Fruit fly (Drosophila melanogaster) whole organism, embryonic: ENCODE data around the gene kek6.

Experiments used
- Awh ChIP-seq: fragments of 200-800 bp; sonication (Bioruptor generic); IDR thresholded peaks from 2 replicates; pipeline ENCODE4, ENCODE4 v1.3.6; 2022; ENCODE audit warnings: missing biosample characterization, missing genetic modification characterization
- CG11456 ChIP-seq: fragments of 200-800 bp; sonication (Bioruptor generic); IDR thresholded peaks from 3 replicates; pipeline ENCODE4 v1.3.6; 2022; ENCODE audit warnings: missing biosample characterization, missing genetic modification characterization
- CG11695 ChIP-seq: fragments of 200-800 bp; sonication (Bioruptor generic); IDR thresholded peaks from 3 replicates; pipeline ENCODE4 v1.3.6; 2022; ENCODE audit warnings: missing biosample characterization, missing genetic modification characterization
- CG12155 ChIP-seq: fragments of 200-800 bp; sonication (Bioruptor generic); optimal IDR thresholded peaks from 3 replicates; lab custom pipeline; 2016; ENCODE audit warnings: missing biosample characterization, missing genetic modification characterization
- CG1792 ChIP-seq: fragments of 200-800 bp; sonication (Bioruptor generic); optimal IDR thresholded peaks from 2 replicates; lab custom pipeline; 2016; ENCODE audit warnings: missing biosample characterization, missing genetic modification characterization
- CG1832 ChIP-seq: fragments of 200-800 bp; sonication (Bioruptor generic); optimal IDR thresholded peaks from 2 replicates; lab custom pipeline; 2017; ENCODE audit warnings: missing biosample characterization, mild to moderate bottlenecking, missing genetic modification characterization, inconsistent platforms
- CG2678 ChIP-seq: fragments of 200-800 bp; sonication (Bioruptor generic); optimal IDR thresholded peaks from 3 replicates; lab custom pipeline; 2019; ENCODE audit warnings: missing biosample characterization, mild to moderate bottlenecking, missing genetic modification characterization, moderate library complexity
- CG3407 ChIP-seq: fragments of 200-800 bp; sonication (Bioruptor generic); optimal IDR thresholded peaks from 2 replicates; lab custom pipeline; 2018; ENCODE audit warnings: missing biosample characterization, mild to moderate bottlenecking, missing genetic modification characterization
- HLH54F ChIP-seq: fragments of 200-800 bp; sonication (Bioruptor generic); optimal IDR thresholded peaks from 3 replicates; lab custom pipeline; 2016; ENCODE audit warnings: missing biosample characterization, missing genetic modification characterization
- Neu2 ChIP-seq: fragments of 200-800 bp; sonication (Bioruptor generic); optimal IDR thresholded peaks from 3 replicates; lab custom pipeline; 2016; ENCODE audit warnings: missing biosample characterization, missing genetic modification characterization, borderline replicate concordance
- YL-1 ChIP-seq: fragments of 200-800 bp; sonication (Bioruptor generic); optimal IDR thresholded peaks from 3 replicates; lab custom pipeline; 2017; ENCODE audit warnings: missing biosample characterization, mild to moderate bottlenecking, missing genetic modification characterization
- fd96Cb ChIP-seq: fragments of 200-800 bp; sonication (Bioruptor generic); optimal IDR thresholded peaks from 2 replicates; lab custom pipeline; 2018; ENCODE audit warnings: missing biosample characterization, mild to moderate bottlenecking, missing genetic modification characterization, moderate library complexity
- kah ChIP-seq: fragments of 200-800 bp; sonication (Bioruptor generic); optimal IDR thresholded peaks from 2 replicates; lab custom pipeline; 2018; ENCODE audit warnings: missing biosample characterization, mild to moderate bottlenecking, missing genetic modification characterization
- mam ChIP-seq: fragments of 200-800 bp; sonication (Bioruptor generic); optimal IDR thresholded peaks from 3 replicates; lab custom pipeline; 2016; ENCODE audit warnings: missing biosample characterization, missing genetic modification characterization

dm6 chr3R:31580032-31580431 is 41.9 kb upstream of the kek6 start:
- TF ChIP-seq mam (GFP tag; lab: Kevin White, UChicago) (no peak), kah (GFP tag; lab: Kevin White, UChicago) (no peak), Neu2 (GFP tag; lab: Kevin White, UChicago) (no peak), YL-1 (GFP tag; lab: Kevin White, UChicago) (no peak), HLH54F (GFP tag; lab: Kevin White, UChicago) (no peak), CG2678 (tag; lab: Kevin White, UChicago) (no peak), CG3407 (GFP tag; lab: Kevin White, UChicago) (no peak), Awh (GFP tag; lab: Robert Waterston, UW) (no peak), CG1832 (GFP tag; lab: Kevin White, UChicago) (no peak), CG11695 (GFP tag; lab: Robert Waterston, UW) (no peak), CG11456 (no peak), fd96Cb (no peak), CG1792 (GFP tag; lab: Kevin White, UChicago) (no peak), CG12155 (GFP tag; lab: Kevin White, UChicago) (no peak)
